Fruit fly (Drosophila melanogaster): ENCODE data around the gene emb.

The emb gene

dm6 chr2L:8364006-8364956, 39.1 kb upstream of the emb start, which contains the start of the genes RpS13 and CSN8 (continued):
- peak; percentile 10 for TF ChIP-seq exex (tag; optimal IDR thresholded peaks at IDR 0.05)
- TF ChIP-seq dysf (GFP tag; IDR thresholded peaks at IDR 0.05): no peak
- no peak for TF ChIP-seq Mrtf (GFP tag; IDR thresholded peaks at IDR 0.05)
- TF ChIP-seq dm (GFP tag; optimal IDR thresholded peaks at IDR 0.05): peak; percentile 92
- TF ChIP-seq Scr (GFP tag; IDR thresholded peaks at IDR 0.05; ENCODE audit: partially characterized antibody): peak; percentile 98
- peak; percentile 7 for TF ChIP-seq grau (tag; optimal IDR thresholded peaks at IDR 0.05)
- no peak for TF ChIP-seq Hr39 (optimal IDR thresholded peaks at IDR 0.05)
- peak; percentile 16 for TF ChIP-seq nau (GFP tag; optimal IDR thresholded peaks at IDR 0.05)
- TF ChIP-seq maf-S (GFP tag; optimal IDR thresholded peaks at IDR 0.05): peak; percentile 22
- peak; percentile 67 for TF ChIP-seq nmo (GFP tag; optimal IDR thresholded peaks at IDR 0.05)
- peak; percentile 94 for TF ChIP-seq hb (GFP tag; IDR thresholded peaks at IDR 0.05; ENCODE audit: partially characterized antibody)
- TF ChIP-seq CG12219 (GFP tag; optimal IDR thresholded peaks at IDR 0.05): no peak
- TF ChIP-seq disco-r (GFP tag; optimal IDR thresholded peaks at IDR 0.05): no peak
- peak; percentile 91 for TF ChIP-seq CG2129 (GFP tag; IDR thresholded peaks at IDR 0.05; ENCODE audit: partially characterized antibody)
- TF ChIP-seq pho (GFP tag; optimal IDR thresholded peaks at IDR 0.05): peak; percentile 29
- peak; percentile 38 for TF ChIP-seq CG13296 (GFP tag; optimal IDR thresholded peaks at IDR 0.05)
- no peak for TF ChIP-seq CG8478 (optimal IDR thresholded peaks at IDR 0.05)
- peak; percentile 96 for TF ChIP-seq CG13287 (GFP tag; IDR thresholded peaks at IDR 0.05; ENCODE audit: partially characterized antibody)
- no peak for TF ChIP-seq CG11723 (GFP tag; optimal IDR thresholded peaks at IDR 0.05)
- peak; percentile 80 for TF ChIP-seq nerfin-2 (GFP tag; IDR thresholded peaks at IDR 0.05; ENCODE audit: partially characterized antibody)
- peak; percentile 23 for TF ChIP-seq CG31365 (tag; optimal IDR thresholded peaks at IDR 0.05)
- TF ChIP-seq unpg (GFP tag; optimal IDR thresholded peaks at IDR 0.05): peak; percentile 27
- peak; percentile 64 for TF ChIP-seq CG30020 (tag; optimal IDR thresholded peaks at IDR 0.05)
- TF ChIP-seq gro (GFP tag; optimal IDR thresholded peaks at IDR 0.05): peak; percentile 29
- TF ChIP-seq Fer1 (GFP tag; optimal IDR thresholded peaks at IDR 0.05): peak; percentile 52
- TF ChIP-seq CG17829 (tag; optimal IDR thresholded peaks at IDR 0.05): peak; percentile 60
- peak; percentile 20 for TF ChIP-seq CG10979 (tag; optimal IDR thresholded peaks at IDR 0.05)
- peak; percentile 41 for TF ChIP-seq CG12391 (tag; optimal IDR thresholded peaks at IDR 0.05)
- TF ChIP-seq CG3281 (GFP tag; optimal IDR thresholded peaks at IDR 0.05): peak; percentile 55
- peak; percentile 29 for TF ChIP-seq gem (tag; optimal IDR thresholded peaks at IDR 0.05)
- peak; percentile 37 for TF ChIP-seq Asciz (GFP tag; optimal IDR thresholded peaks at IDR 0.05)
- TF ChIP-seq CG7963 (GFP tag; IDR thresholded peaks at IDR 0.05; ENCODE audit: partially characterized antibody): peak; percentile 85
- peak in 1 of 2 experiments; percentile 40 for TF ChIP-seq insv (GFP tag; optimal IDR thresholded peaks at IDR 0.05)
- TF ChIP-seq CG10565 (GFP tag; optimal IDR thresholded peaks at IDR 0.05): no peak
- TF ChIP-seq sqz (GFP tag; optimal IDR thresholded peaks at IDR 0.05): peak; percentile 28
- TF ChIP-seq amos (GFP tag; IDR thresholded peaks at IDR 0.05; ENCODE audit: partially characterized antibody): peak; percentile 93
- peak; percentile 96 for TF ChIP-seq BEAF-32 (GFP tag; optimal IDR thresholded peaks at IDR 0.05)
- TF ChIP-seq CG14014 (GFP tag; IDR thresholded peaks at IDR 0.05): no peak
- TF ChIP-seq CG3847 (GFP tag; IDR thresholded peaks at IDR 0.05): 0 out of 2 replicates have a peak, but pooled peaks have one; percentile 7
- TF ChIP-seq Opbp (GFP tag; IDR thresholded peaks at IDR 0.05; ENCODE audit: partially characterized antibody): peak; percentile 87
- TF ChIP-seq al (GFP tag; IDR thresholded peaks at IDR 0.05): no peak
- TF ChIP-seq sd (tag; optimal IDR thresholded peaks at IDR 0.05): peak; percentile 27
- peak; percentile 10 for TF ChIP-seq scrt (GFP tag; optimal IDR thresholded peaks at IDR 0.05)
- TF ChIP-seq ab (GFP tag; optimal IDR thresholded peaks at IDR 0.05): no peak
- TF ChIP-seq CG16779 (GFP tag; IDR thresholded peaks at IDR 0.05): 0 out of 2 replicates have a peak, but pooled peaks have one; percentile 31
- TF ChIP-seq CG4617 (GFP tag; optimal IDR thresholded peaks at IDR 0.05; ENCODE audit: borderline replicate concordance): peak; percentile 56
- TF ChIP-seq CG2712 (tag; optimal IDR thresholded peaks at IDR 0.05): peak; percentile 33
